Worm (Caenorhabditis elegans) whole organism, late embryonic: Measurements from ENCODE around the gene T03F6.4.
"Not testable (repeated sequence)": the region's sequence is repeated elsewhere in the genome, so short reads cannot be mapped to it uniquely, and the experiment has no call there.

Experiments
- K02D7.2 ChIP-seq: sonication (generic microtip); optimal IDR thresholded peaks from 2 replicates; lab custom pipeline; 2017; ENCODE audit warnings: mild to moderate bottlenecking, missing genetic modification characterization, missing compliant biosample characterization
- K09A11.1 ChIP-seq: sonication (generic microtip); optimal IDR thresholded peaks from 2 replicates; lab custom pipeline; 2017; ENCODE audit warnings: antibody characterized with exemption, mild to moderate bottlenecking, missing genetic modification characterization, missing compliant biosample characterization; ENCODE audit not compliant: insufficient read depth
- T23F11.4 ChIP-seq: fragments of 200-800 bp; sonication (Bioruptor generic); optimal IDR thresholded peaks from 2 replicates; lab custom pipeline; 2018; ENCODE audit warnings: mild to moderate bottlenecking, missing genetic modification characterization, missing compliant biosample characterization
- ama-1 ChIP-seq: fragments of 150-350 bp; optimal IDR thresholded peaks from 2 replicates; lab custom pipeline; 2014
- ceh-18 ChIP-seq: sonication (generic microtip); optimal IDR thresholded peaks from 2 replicates; lab custom pipeline; 2016; ENCODE audit warnings: missing genetic modification characterization, missing compliant biosample characterization
- ceh-30 ChIP-seq: fragments of 150-350 bp; optimal IDR thresholded peaks from 2 replicates; lab custom pipeline; 2014; ENCODE audit warnings: missing biosample characterization, missing genetic modification characterization
- ceh-31 ChIP-seq: sonication (generic microtip); optimal IDR thresholded peaks from 2 replicates; lab custom pipeline; 2016; ENCODE audit warnings: missing genetic modification characterization, missing compliant biosample characterization
- ceh-6 ChIP-seq: fragments of 200-800 bp; sonication (Bioruptor generic); optimal IDR thresholded peaks from 2 replicates; lab custom pipeline; 2018; ENCODE audit warnings: mild to moderate bottlenecking, missing genetic modification characterization, missing compliant biosample characterization
- ceh-9 ChIP-seq: sonication (generic microtip); optimal IDR thresholded peaks from 2 replicates; lab custom pipeline; 2016; ENCODE audit warnings: mild to moderate bottlenecking, missing genetic modification characterization, inconsistent platforms, missing compliant biosample characterization
- dve-1 ChIP-seq: sonication (generic microtip); optimal IDR thresholded peaks from 2 replicates; lab custom pipeline; 2017; ENCODE audit warnings: antibody characterized with exemption, mild to moderate bottlenecking, missing genetic modification characterization, missing compliant biosample characterization
- elt-4 ChIP-seq: sonication (generic microtip); optimal IDR thresholded peaks from 2 replicates; lab custom pipeline; 2016; ENCODE audit warnings: missing genetic modification characterization, missing compliant biosample characterization
- ets-4 ChIP-seq: sonication (generic microtip); optimal IDR thresholded peaks from 2 replicates; lab custom pipeline; 2016; ENCODE audit warnings: missing genetic modification characterization, missing compliant biosample characterization
- eyg-1 ChIP-seq: sonication (generic microtip); optimal IDR thresholded peaks from 2 replicates; lab custom pipeline; 2016; ENCODE audit warnings: missing genotype, missing genetic modification characterization, missing compliant biosample characterization
- fkh-10 ChIP-seq: fragments of 150-350 bp; optimal IDR thresholded peaks from 2 replicates; lab custom pipeline; 2014; ENCODE audit warnings: missing biosample characterization, missing genetic modification reagents, missing genetic modification characterization
- gmeb-2 ChIP-seq: sonication (generic microtip); optimal IDR thresholded peaks from 2 replicates; lab custom pipeline; 2016; ENCODE audit warnings: missing genetic modification characterization, inconsistent platforms, missing compliant biosample characterization
- hlh-8 ChIP-seq: sonication (generic microtip); optimal IDR thresholded peaks from 2 replicates; lab custom pipeline; 2016; ENCODE audit warnings: missing genotype, missing genetic modification characterization, missing compliant biosample characterization
- mec-3 ChIP-seq: sonication (generic microtip); optimal IDR thresholded peaks from 2 replicates; lab custom pipeline; 2016; ENCODE audit warnings: borderline replicate concordance, missing genetic modification characterization, missing compliant biosample characterization
- nfya-1 ChIP-seq: sonication (generic microtip); optimal IDR thresholded peaks from 2 replicates; lab custom pipeline; 2017; ENCODE audit warnings: missing genetic modification characterization, mild to moderate bottlenecking, missing compliant biosample characterization, antibody characterized with exemption, moderate library complexity
- nhr-11 ChIP-seq: fragments of 150-350 bp; optimal IDR thresholded peaks from 2 replicates; lab custom pipeline; 2014; ENCODE audit warnings: missing biosample characterization, missing genetic modification characterization
- nhr-232 ChIP-seq: sonication (generic microtip); optimal IDR thresholded peaks from 2 replicates; lab custom pipeline; 2016; ENCODE audit warnings: missing genetic modification characterization, missing compliant biosample characterization
- npax-4 ChIP-seq: sonication (generic microtip); optimal IDR thresholded peaks from 2 replicates; lab custom pipeline; 2016; ENCODE audit warnings: missing genetic modification characterization, missing compliant biosample characterization
- odd-2 ChIP-seq: sonication (generic microtip); optimal IDR thresholded peaks from 2 replicates; lab custom pipeline; 2017; ENCODE audit warnings: antibody characterized with exemption, mild to moderate bottlenecking, missing genetic modification characterization, missing compliant biosample characterization
- pag-3 ChIP-seq: sonication (generic microtip); optimal IDR thresholded peaks from 2 replicates; lab custom pipeline; 2016; ENCODE audit warnings: missing compliant biosample characterization, missing genetic modification characterization, borderline replicate concordance
- pat-9 ChIP-seq: fragments of 200-800 bp; sonication (Bioruptor generic); optimal IDR thresholded peaks from 2 replicates; lab custom pipeline; 2018; ENCODE audit warnings: mild to moderate bottlenecking, missing genetic modification characterization, moderate library complexity, missing compliant biosample characterization
- pha-2 ChIP-seq: sonication (generic microtip); optimal IDR thresholded peaks from 2 replicates; lab custom pipeline; 2017; ENCODE audit warnings: mild to moderate bottlenecking, missing genetic modification characterization, missing compliant biosample characterization
- pha-4 ChIP-seq: fragments of 150-350 bp; optimal IDR thresholded peaks from 2 replicates; lab custom pipeline; 2018; ENCODE audit warnings: missing biosample characterization, missing genetic modification reagents, missing genetic modification characterization
- ref-2 ChIP-seq: sonication (generic microtip); optimal IDR thresholded peaks from 2 replicates; lab custom pipeline; 2016; ENCODE audit warnings: missing genetic modification characterization, missing compliant biosample characterization
- rnt-1 ChIP-seq: sonication (generic microtip); optimal IDR thresholded peaks from 2 replicates; lab custom pipeline; 2016; ENCODE audit warnings: missing genetic modification characterization, missing compliant biosample characterization
- unc-3 ChIP-seq, 2 experiments: fragments of 200-800 bp in 1 of 2; sonication (Bioruptor generic) in 1 of 2; sonication (generic microtip) in 1 of 2; conservative IDR thresholded peaks in 1 of 2; optimal IDR thresholded peaks in 1 of 2; 2 replicates each; pipeline versions ENCODE4 v1.3.6 to Lab custom; 2016 to 2022; ENCODE audit warnings: missing compliant biosample characterization in 2 of 2, missing genetic modification characterization in 2 of 2, missing genetic modification reagents in 1 of 2
- unc-42 ChIP-seq: sonication (generic microtip); optimal IDR thresholded peaks from 2 replicates; lab custom pipeline; 2016; ENCODE audit warnings: missing genotype, missing genetic modification characterization, missing compliant biosample characterization
- unc-86 ChIP-seq: sonication (generic microtip); optimal IDR thresholded peaks from 2 replicates; lab custom pipeline; 2016; ENCODE audit warnings: missing genetic modification characterization, missing compliant biosample characterization

Gene T03F6.4

ce11 chrIII:13395262-13395661 lies 9.3 kb downstream of the T03F6.4 start, which contains the start of gene F11F1.1:
F11F1.1 (plus strand) TSS chrIII:13395562.
- no peak for TF ChIP-seq ets-4 (tag; lab: Kevin White, UChicago)
- no peak for TF ChIP-seq elt-4 (tag; lab: Kevin White, UChicago)
- no peak for TF ChIP-seq unc-86 (tag; lab: Kevin White, UChicago)
- no peak for TF ChIP-seq nhr-11 (tag; lab: Kevin White, UChicago)
- no peak for TF ChIP-seq ceh-9 (tag; lab: Kevin White, UChicago)
- no peak for TF ChIP-seq ref-2 (tag; lab: Kevin White, UChicago)
- TF ChIP-seq ama-1 = no peak
- no peak for TF ChIP-seq gmeb-2
- TF ChIP-seq npax-4 (tag; lab: Kevin White, UChicago) = no peak
- TF ChIP-seq pha-2 (tag; lab: Kevin White, UChicago) = no peak
- no peak for TF ChIP-seq odd-2 (tag; lab: Kevin White, UChicago)
- TF ChIP-seq pha-4 = no peak
- TF ChIP-seq fkh-10 (GFP tag; lab: Kevin White, UChicago) = no peak

DNA sequence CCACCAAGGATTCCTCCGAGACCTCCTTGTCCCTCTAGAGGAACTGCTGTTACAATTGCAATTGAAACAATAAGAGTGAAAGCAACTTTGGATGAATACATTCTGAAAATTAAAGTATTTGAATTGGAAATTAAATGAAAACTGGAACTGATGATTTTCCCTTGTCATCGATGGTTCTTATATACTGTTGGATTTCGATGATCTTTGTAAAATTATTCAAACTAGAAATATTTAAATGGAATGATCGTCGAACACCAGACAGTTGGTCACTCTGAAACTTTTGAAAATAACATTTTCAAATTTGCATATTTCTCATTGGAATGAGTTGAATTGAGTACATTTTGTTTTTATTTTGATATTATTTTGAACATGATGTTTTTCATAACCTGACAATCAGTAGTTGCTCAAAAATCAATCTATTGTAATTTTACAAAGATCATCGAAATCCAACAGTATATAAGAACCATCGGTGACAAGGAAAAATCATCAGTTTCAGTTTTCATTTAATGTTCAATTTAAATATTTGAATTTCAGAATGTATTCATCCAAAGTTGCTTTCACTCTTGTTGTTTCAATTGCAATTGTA lies 15.8 kb downstream of the T03F6.4 start, which contains the start of the genes srlf-9 and srlf-10:
Gene srlf-9 (minus strand): TSS at position 101 of the 586 bp plus-strand sequence.
Gene srlf-10 (plus strand): TSS at position 536 of the 586 bp plus-strand sequence.
- TF ChIP-seq mec-3, ceh-9, rnt-1 (tag; lab: Kevin White, UChicago): not testable (repeated sequence)

DNA sequence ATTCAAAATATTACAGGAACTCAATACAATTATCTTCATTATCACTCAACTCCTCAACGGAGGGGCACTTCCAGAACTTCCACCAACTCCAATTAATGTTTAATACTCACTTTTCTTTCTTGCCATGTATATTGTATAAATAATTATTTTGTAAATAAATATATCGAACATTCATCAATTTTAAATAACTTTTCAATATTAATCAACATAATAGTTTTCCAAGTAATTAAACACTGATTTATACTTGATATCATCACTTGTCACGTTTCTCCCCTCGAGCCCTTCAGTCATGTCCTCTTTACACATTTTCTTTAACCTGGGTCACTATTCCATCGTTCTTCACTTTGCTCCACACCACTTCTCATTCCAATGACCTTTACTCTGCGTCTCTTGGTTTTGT lies 17.0 kb downstream of the T03F6.4 start, which contains the start of gene mig-18:
Gene mig-18 (plus strand): TSS at position 301 of the 400 bp plus-strand sequence.
- TF ChIP-seq odd-2 (tag; lab: Kevin White, UChicago) (no peak), nfya-1 (no peak), nhr-232 (tag; lab: Kevin White, UChicago) (no peak), hlh-8 (tag; lab: Kevin White, UChicago) (no peak), unc-42 (tag; lab: Kevin White, UChicago) (no peak)

DNA sequence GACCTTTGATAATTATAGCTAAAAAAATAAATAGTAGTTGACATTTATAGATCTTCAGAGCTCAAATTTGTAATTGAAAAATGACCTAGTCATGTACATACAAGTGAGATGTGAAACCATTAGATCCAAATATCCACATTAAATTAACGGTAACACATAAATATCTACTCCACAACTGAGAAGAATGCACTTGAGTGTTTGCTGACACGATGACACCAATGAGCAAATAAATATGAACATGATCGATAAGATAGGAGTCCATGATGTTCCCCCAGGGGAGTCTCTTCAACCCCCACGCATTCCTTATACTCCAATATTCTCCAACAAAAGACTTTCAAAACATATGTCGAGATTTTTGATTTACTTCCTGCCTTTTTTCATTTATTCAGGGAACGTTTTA lies 18.5 kb downstream of the T03F6.4 start, which contains the start of gene ttr-52:
Gene ttr-52 (plus strand): TSS at position 301 of the 400 bp plus-strand sequence.
- TF ChIP-seq T23F11.4 (GFP tag; lab: Kevin White, UChicago) (no peak), eyg-1 (tag; lab: Kevin White, UChicago) (no peak), ceh-31 (no peak), unc-3 (GFP tag; conservative IDR thresholded peaks at IDR 0.05; lab: Robert Waterston, UW) (no peak), unc-3 (tag; optimal IDR thresholded peaks at IDR 0.05; lab: Kevin White, UChicago) (no peak), K02D7.2 (tag; lab: Kevin White, UChicago) (no peak), ceh-18 (tag; lab: Kevin White, UChicago) (no peak), odd-2 (tag; lab: Kevin White, UChicago) (no peak)

DNA sequence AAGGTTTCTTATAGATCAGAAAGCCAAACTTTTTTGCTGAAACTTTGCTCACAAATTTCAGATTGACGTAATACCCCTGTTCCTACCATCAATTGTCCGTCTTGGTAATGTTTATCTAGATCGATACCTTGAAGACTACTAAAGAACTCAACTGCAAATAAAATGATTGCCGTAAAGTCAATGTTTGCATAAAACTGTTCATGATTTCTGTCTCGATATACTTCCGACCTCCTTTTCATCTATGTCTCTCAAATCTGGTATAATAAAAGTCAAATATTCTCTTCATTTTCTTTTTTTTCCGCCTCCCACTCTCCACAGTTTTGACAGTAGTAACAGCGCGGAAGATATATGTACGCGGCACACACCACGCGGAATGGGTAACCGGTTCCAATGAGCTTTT lies 19.6 kb downstream of the T03F6.4 start, which contains the start of gene nas-1:
Gene nas-1 (plus strand): TSS at position 301 of the 400 bp plus-strand sequence.
- TF ChIP-seq ceh-6 (GFP tag; lab: Kevin White, UChicago) (no peak), pag-3 (tag; lab: Kevin White, UChicago) (no peak), pha-4 (no peak), pat-9 (tag; lab: Kevin White, UChicago) (no peak)
- TF ChIP-seq, all 69 proteins: peak for 0

- TF ChIP-seq ceh-30 (tag; lab: Kevin White, UChicago) (no peak), K09A11.1 (tag; lab: Kevin White, UChicago) (no peak), hlh-8 (tag; lab: Kevin White, UChicago) (no peak), unc-42 (tag; lab: Kevin White, UChicago) (no peak), dve-1 (tag; lab: Kevin White, UChicago) (no peak), elt-4 (tag; lab: Kevin White, UChicago) (no peak)
- TF ChIP-seq, all 69 proteins: peak for 0
These were observed 23.5 kb downstream of the T03F6.4 start, which contains the start of gene myo-6 for ce11 chrIII:13409498-13409897. myo-6 (plus strand) TSS chrIII:13409798.
